Worm (Caenorhabditis elegans): Measurements from ENCODE around the gene T24E12.1.

T24E12.1 gene

DNA sequence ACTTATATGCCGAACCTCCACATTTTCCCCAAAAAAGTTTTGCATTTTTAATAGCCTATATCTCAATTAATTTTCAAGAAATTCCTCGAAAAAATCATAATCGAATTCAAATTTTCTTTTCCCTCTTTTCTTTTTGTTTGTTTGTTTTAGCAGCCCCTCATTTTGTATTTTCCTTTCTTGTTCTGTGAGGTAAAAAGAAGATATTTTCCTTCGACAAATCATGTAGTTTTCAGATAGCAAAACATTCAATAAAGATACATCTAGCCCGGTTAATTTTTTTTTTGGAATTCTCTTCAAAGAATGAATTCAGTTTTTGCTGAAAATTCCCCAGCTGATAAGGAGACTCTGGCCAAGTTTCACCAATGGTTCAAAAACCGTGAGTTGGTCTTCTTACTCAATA lies 9.6 kb upstream of the T24E12.1 start, which contains the start of gene T24E12.3:
Gene T24E12.3, plus strand, starts transcription at position 301 of the 400 bp plus-strand sequence.
- TF ChIP-seq pha-4 (tag; optimal IDR thresholded peaks at IDR 0.05) (no peak), nhr-28 (tag; optimal IDR thresholded peaks at IDR 0.05) (no peak), ceh-83 (GFP tag; optimal IDR thresholded peaks at IDR 0.05) (no peak), snpc-4 (tag; optimal IDR thresholded peaks at IDR 0.05) (no peak), zip-8 (tag; optimal IDR thresholded peaks at IDR 0.05) (no peak), sptf-1 (tag; optimal IDR thresholded peaks at IDR 0.05) (no peak), ztf-11 (tag; optimal IDR thresholded peaks at IDR 0.05) (no peak), elt-3 (tag; optimal IDR thresholded peaks at IDR 0.05) (no peak), mab-5 (tag; optimal IDR thresholded peaks at IDR 0.05) (no peak)

DNA sequence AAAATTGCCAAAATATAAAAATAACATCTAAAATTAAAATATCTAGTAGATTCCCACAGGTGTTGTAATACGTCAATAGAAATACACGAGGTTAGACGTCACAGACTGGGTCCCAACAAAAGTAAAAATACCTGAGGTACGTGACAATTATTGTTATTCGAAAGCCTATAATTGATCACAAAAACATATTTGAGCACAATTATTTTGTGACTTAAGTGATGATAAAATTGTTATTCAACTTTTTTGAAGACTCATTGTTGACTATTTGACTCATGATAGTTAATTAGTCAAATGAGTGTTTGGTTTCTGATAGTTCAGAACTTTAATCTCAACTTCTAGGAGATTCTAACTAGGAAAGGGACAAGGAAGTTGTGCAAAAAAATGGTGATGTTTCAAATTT lies 7.6 kb upstream of the T24E12.1 start:
- TF ChIP-seq ztf-11 (tag; optimal IDR thresholded peaks at IDR 0.05), result no peak
- no peak for TF ChIP-seq tbx-8 (GFP tag; optimal IDR thresholded peaks at IDR 0.05)
- no peak for TF ChIP-seq flh-1 (GFP tag; optimal IDR thresholded peaks at IDR 0.05)
- TF ChIP-seq nhr-2 (tag; optimal IDR thresholded peaks at IDR 0.05), result no peak
- TF ChIP-seq mep-1 (tag; optimal IDR thresholded peaks at IDR 0.05), result no peak
- no peak for TF ChIP-seq elt-1 (tag; optimal IDR thresholded peaks at IDR 0.05; ENCODE audit: borderline replicate concordance, insufficient read depth)
- TF ChIP-seq nhr-76 (tag; optimal IDR thresholded peaks at IDR 0.05), result no peak
- no peak for TF ChIP-seq snpc-4 (tag; optimal IDR thresholded peaks at IDR 0.05)

ce11 chrII:3779463-3779862 lies 5.9 kb upstream of the T24E12.1 start, which contains the start of gene T24E12.11:
Gene T24E12.11, minus strand, starts transcription at chrII:3779563.
- TF ChIP-seq sptf-1 (tag; optimal IDR thresholded peaks at IDR 0.05) (no peak), nhr-76 (tag; optimal IDR thresholded peaks at IDR 0.05) (no peak), hlh-1 (tag; optimal IDR thresholded peaks at IDR 0.05) (no peak), unc-39 (tag; optimal IDR thresholded peaks at IDR 0.05) (no peak), drap-1 (GFP tag; optimal IDR thresholded peaks at IDR 0.05) (no peak), zip-8 (tag; optimal IDR thresholded peaks at IDR 0.05) (no peak), elt-3 (tag; optimal IDR thresholded peaks at IDR 0.05) (no peak), M03D4.4 (tag; optimal IDR thresholded peaks at IDR 0.05) (no peak), ceh-39 (tag; optimal IDR thresholded peaks at IDR 0.05) (no peak), ztf-11 (tag; optimal IDR thresholded peaks at IDR 0.05) (no peak), tbx-8 (GFP tag; optimal IDR thresholded peaks at IDR 0.05) (no peak)

- TF ChIP-seq sptf-1 (tag; optimal IDR thresholded peaks at IDR 0.05) (no peak), ces-1 (GFP tag; optimal IDR thresholded peaks at IDR 0.05) (no peak)
These were observed 4.1 kb upstream of the T24E12.1 start for ce11 chrII:3781238-3781637.

DNA sequence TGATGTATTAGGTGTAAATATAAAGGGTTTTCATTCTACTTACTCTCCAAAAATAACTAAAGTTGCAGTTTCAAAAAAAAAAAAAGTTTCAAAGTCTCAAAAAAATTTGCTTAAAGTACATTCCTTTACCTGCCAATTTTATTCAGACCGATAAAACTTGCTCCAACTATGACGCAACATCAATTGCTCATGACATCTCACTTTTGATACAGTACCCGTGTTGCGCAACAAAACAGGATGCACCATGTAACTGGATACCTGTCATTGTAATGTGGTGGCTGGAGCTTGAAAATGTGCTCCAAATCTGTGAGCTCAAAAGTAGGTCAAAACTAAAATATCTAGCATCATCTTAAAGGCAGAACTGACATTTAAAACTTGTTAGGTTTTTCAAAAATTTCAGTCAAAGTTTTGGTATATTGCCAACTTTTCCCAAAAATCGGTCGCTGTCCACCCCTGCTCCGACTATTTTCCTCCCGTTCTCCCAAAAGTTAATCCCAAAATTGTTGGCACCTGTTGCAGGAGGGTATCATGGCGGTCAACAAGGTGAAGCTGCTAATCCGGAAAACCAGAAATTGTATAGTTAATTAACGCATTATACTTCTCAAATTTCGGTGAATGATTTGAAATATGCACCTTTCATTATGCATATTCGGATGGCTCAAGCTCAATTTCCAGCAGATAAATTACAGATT lies 2.9 kb upstream of the T24E12.1 start, which contains the start of gene T24E12.2:
Gene T24E12.2, plus strand, starts transcription at position 642 of the 692 bp plus-strand sequence.
- TF ChIP-seq mls-2 (tag; optimal IDR thresholded peaks at IDR 0.05), result no peak
- no peak for TF ChIP-seq sem-2 (GFP tag; optimal IDR thresholded peaks at IDR 0.05)
- TF ChIP-seq nhr-12 (tag; optimal IDR thresholded peaks at IDR 0.05), result no peak
- no peak for TF ChIP-seq hlh-1 (tag; optimal IDR thresholded peaks at IDR 0.05)
- no peak for TF ChIP-seq unc-62 (GFP tag; optimal IDR thresholded peaks at IDR 0.05)
- peak; percentile 99 for TF ChIP-seq zip-8 (tag; optimal IDR thresholded peaks at IDR 0.05)
- TF ChIP-seq nhr-76 (tag; optimal IDR thresholded peaks at IDR 0.05), result no peak
- no peak for TF ChIP-seq unc-120 (tag; optimal IDR thresholded peaks at IDR 0.05; ENCODE audit: poor library complexity, severe bottlenecking)

DNA sequence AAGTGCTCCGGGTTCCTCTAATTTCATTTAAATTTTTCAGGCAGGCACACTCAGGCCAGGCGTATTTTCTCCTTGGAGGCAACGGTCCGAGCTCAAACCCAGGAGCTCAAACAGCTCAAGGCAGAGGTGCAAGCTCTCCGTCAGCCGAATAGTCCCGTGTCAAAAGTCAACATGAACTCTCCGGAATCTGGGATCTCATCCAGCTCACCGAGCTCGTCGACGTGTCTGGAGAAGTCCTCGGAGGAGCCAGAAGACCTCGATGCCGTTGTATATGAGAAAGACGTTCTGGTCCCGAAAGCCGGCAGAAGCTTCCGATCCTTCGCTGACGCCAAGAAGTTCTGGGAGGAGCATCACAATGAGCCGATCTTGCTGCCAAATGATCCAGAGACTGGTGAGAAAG lies 399 bp downstream of the T24E12.1 start:
- no peak for TF ChIP-seq sptf-1 (tag; optimal IDR thresholded peaks at IDR 0.05)
- TF ChIP-seq drap-1 (GFP tag; optimal IDR thresholded peaks at IDR 0.05), result no peak
- no peak for TF ChIP-seq nhr-76 (tag; optimal IDR thresholded peaks at IDR 0.05)
- TF ChIP-seq ces-1 (GFP tag; optimal IDR thresholded peaks at IDR 0.05), result no peak
- TF ChIP-seq sem-2 (GFP tag; optimal IDR thresholded peaks at IDR 0.05), result no peak
- TF ChIP-seq tbx-8 (GFP tag; optimal IDR thresholded peaks at IDR 0.05), result no peak
- TF ChIP-seq lin-13 (tag; optimal IDR thresholded peaks at IDR 0.05), result no peak
- TF ChIP-seq mls-2 (tag; optimal IDR thresholded peaks at IDR 0.05), result no peak
- no peak for TF ChIP-seq nhr-12 (tag; optimal IDR thresholded peaks at IDR 0.05)
- no peak for TF ChIP-seq cnd-1 (tag; optimal IDR thresholded peaks at IDR 0.05)
- no peak for TF ChIP-seq flh-1 (GFP tag; optimal IDR thresholded peaks at IDR 0.05)
- TF ChIP-seq ceh-83 (GFP tag; optimal IDR thresholded peaks at IDR 0.05), result no peak
- no peak for TF ChIP-seq lsy-2 (tag; optimal IDR thresholded peaks at IDR 0.05)
- TF ChIP-seq ceh-39 (tag; optimal IDR thresholded peaks at IDR 0.05), result no peak
- no peak for TF ChIP-seq ham-2 (GFP tag; optimal IDR thresholded peaks at IDR 0.05)
